Worm (Caenorhabditis elegans) whole organism, L3 larva: ENCODE results near the gene C01G12.9.

Experiments used
- R02D3.7 ChIP-seq: fragments of 150-350 bp; optimal IDR thresholded peaks from 2 replicates; lab custom pipeline; 2014; ENCODE audit warnings: missing biosample characterization, missing genetic modification characterization
- ZK546.5 ChIP-seq: sonication (generic microtip); optimal IDR thresholded peaks from 2 replicates; lab custom pipeline; 2017; ENCODE audit warnings: missing biosample characterization, missing genetic modification characterization
- aly-2 ChIP-seq: fragments of 150-350 bp; optimal IDR thresholded peaks from 2 replicates; lab custom pipeline; 2014; ENCODE audit warnings: missing biosample characterization, missing genetic modification characterization
- ama-1 ChIP-seq: fragments of 150-350 bp; optimal IDR thresholded peaks from 2 replicates; lab custom pipeline; 2018
- ceh-16 ChIP-seq: sonication (generic microtip); optimal IDR thresholded peaks from 2 replicates; lab custom pipeline; 2017; ENCODE audit warnings: missing biosample characterization, missing genetic modification characterization
- ceh-28 ChIP-seq: fragments of 150-350 bp; optimal IDR thresholded peaks from 2 replicates; lab custom pipeline; 2014; ENCODE audit warnings: missing biosample characterization, missing genetic modification reagents, missing genetic modification characterization
- ceh-9 ChIP-seq: sonication (generic microtip); optimal IDR thresholded peaks from 2 replicates; lab custom pipeline; 2018; ENCODE audit warnings: missing biosample characterization, missing genetic modification characterization
- elt-1 ChIP-seq: fragments of 150-350 bp; optimal IDR thresholded peaks from 2 replicates; lab custom pipeline; 2014; ENCODE audit warnings: missing biosample characterization, missing genetic modification characterization
- elt-2 ChIP-seq: sonication (generic microtip); optimal IDR thresholded peaks from 2 replicates; lab custom pipeline; 2016; ENCODE audit warnings: missing genetic modification reagents, mild to moderate bottlenecking, missing genetic modification characterization, missing compliant biosample characterization
- fkh-10 ChIP-seq: sonication (generic microtip); optimal IDR thresholded peaks from 2 replicates; lab custom pipeline; 2017; ENCODE audit warnings: missing biosample characterization, missing genetic modification reagents, missing genetic modification characterization
- fkh-2 ChIP-seq: fragments of 150-350 bp; optimal IDR thresholded peaks from 2 replicates; lab custom pipeline; 2014; ENCODE audit warnings: missing biosample characterization, missing genetic modification reagents, missing genetic modification characterization
- fos-1 ChIP-seq: fragments of 150-350 bp; optimal IDR thresholded peaks from 2 replicates; lab custom pipeline; 2014; ENCODE audit warnings: missing biosample characterization, missing genetic modification characterization
- hmg-11 ChIP-seq: sonication (generic microtip); optimal IDR thresholded peaks from 2 replicates; lab custom pipeline; 2016; ENCODE audit warnings: missing genetic modification characterization, missing compliant biosample characterization
- lin-39 ChIP-seq: fragments of 150-350 bp; optimal IDR thresholded peaks from 2 replicates; lab custom pipeline; 2018; ENCODE audit warnings: missing biosample characterization, missing genetic modification reagents, missing genetic modification characterization
- lsy-12 ChIP-seq: sonication (generic microtip); optimal IDR thresholded peaks from 2 replicates; lab custom pipeline; 2016; ENCODE audit warnings: mild to moderate bottlenecking, missing genetic modification characterization, missing compliant biosample characterization
- mml-1 ChIP-seq: fragments of 150-350 bp; sonication (generic microtip); optimal IDR thresholded peaks from 3 replicates; lab custom pipeline; 2014; ENCODE audit warnings: missing biosample characterization, missing genetic modification characterization
- nfya-1 ChIP-seq: sonication (generic microtip); optimal IDR thresholded peaks from 2 replicates; lab custom pipeline; 2017; ENCODE audit warnings: missing genetic modification characterization, mild to moderate bottlenecking, missing compliant biosample characterization, antibody characterized with exemption, moderate library complexity; ENCODE audit not compliant: insufficient read depth
- nhr-11 ChIP-seq: fragments of 150-350 bp; optimal IDR thresholded peaks from 2 replicates; lab custom pipeline; 2014; ENCODE audit warnings: missing biosample characterization, missing genetic modification characterization
- nhr-12 ChIP-seq: fragments of 150-350 bp; optimal IDR thresholded peaks from 2 replicates; lab custom pipeline; 2014; ENCODE audit warnings: missing biosample characterization, missing genetic modification characterization
- nhr-23 ChIP-seq: fragments of 150-350 bp; optimal IDR thresholded peaks from 2 replicates; lab custom pipeline; 2014; ENCODE audit warnings: missing biosample characterization, missing genetic modification reagents, missing genetic modification characterization
- nhr-43 ChIP-seq: sonication (generic microtip); optimal IDR thresholded peaks from 2 replicates; lab custom pipeline; 2016; ENCODE audit warnings: mild to moderate bottlenecking, missing genetic modification characterization, missing compliant biosample characterization; ENCODE audit not compliant: poor library complexity, severe bottlenecking
- nhr-67 ChIP-seq: fragments of 150-350 bp; optimal IDR thresholded peaks from 2 replicates; lab custom pipeline; 2014; ENCODE audit warnings: missing biosample characterization, missing genetic modification characterization
- nhr-77 ChIP-seq: fragments of 150-350 bp; optimal IDR thresholded peaks from 2 replicates; lab custom pipeline; 2014; ENCODE audit warnings: missing biosample characterization, missing genetic modification characterization
- pha-4 ChIP-seq: fragments of 150-350 bp; optimal IDR thresholded peaks from 2 replicates; lab custom pipeline; 2014; ENCODE audit warnings: missing biosample characterization, missing genetic modification reagents, missing genetic modification characterization
- pqm-1 ChIP-seq: fragments of 150-350 bp; optimal IDR thresholded peaks from 2 replicates; lab custom pipeline; 2017; ENCODE audit warnings: missing biosample characterization, missing genetic modification characterization, inconsistent platforms
- skn-1 ChIP-seq: fragments of 150-350 bp; optimal IDR thresholded peaks from 2 replicates; lab custom pipeline; 2014; ENCODE audit warnings: missing biosample characterization, missing genetic modification characterization
- snpc-4 ChIP-seq: fragments of 150-350 bp; optimal IDR thresholded peaks from 2 replicates; lab custom pipeline; 2014; ENCODE audit warnings: missing biosample characterization, missing genetic modification characterization
- tbx-2 ChIP-seq: sonication (generic microtip); optimal IDR thresholded peaks from 2 replicates; lab custom pipeline; 2016; ENCODE audit warnings: mild to moderate bottlenecking, missing genetic modification characterization, missing compliant biosample characterization
- ztf-4 ChIP-seq: fragments of 150-350 bp; optimal IDR thresholded peaks from 2 replicates; lab custom pipeline; 2014; ENCODE audit warnings: missing biosample characterization, missing genetic modification characterization

The C01G12.9 gene

DNA sequence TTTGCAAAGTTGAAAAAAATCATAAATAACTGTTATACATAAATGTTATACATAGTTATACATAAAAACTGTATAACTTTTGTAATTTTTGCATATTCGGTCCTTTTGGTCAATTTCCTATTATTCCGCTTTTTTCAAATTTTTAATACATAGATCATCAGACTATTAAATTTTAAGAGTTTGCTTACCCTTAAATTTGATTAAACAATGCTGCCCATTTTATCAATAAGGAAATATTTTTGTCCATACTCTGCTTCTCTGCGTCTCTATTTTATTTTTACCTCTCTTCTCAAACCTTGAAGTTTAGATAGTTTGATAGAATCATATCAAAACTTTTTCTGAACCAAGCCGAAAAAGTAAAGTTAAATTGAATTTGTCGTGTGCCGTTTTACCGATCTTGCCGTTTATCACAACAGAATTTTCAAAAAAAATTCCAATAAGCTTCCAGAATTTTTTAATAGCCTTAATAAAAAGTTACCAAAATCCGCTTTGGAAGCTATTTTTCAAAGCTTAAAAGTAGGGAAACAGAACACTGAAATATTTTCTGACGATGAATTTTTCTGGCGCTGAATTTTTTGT lies 20.6 kb downstream of the C01G12.9 start:
- TF ChIP-seq ZK546.5 (no peak), ceh-28 (no peak), elt-2 (no peak), tbx-2 (no peak), pha-4 (peak; percentile 58), ama-1 (peak; percentile 75), fkh-10 (no peak), nhr-77 (tag; lab: Kevin White, UChicago) (no peak), pqm-1 (tag; lab: Kevin White, UChicago) (peak; percentile 35)

DNA sequence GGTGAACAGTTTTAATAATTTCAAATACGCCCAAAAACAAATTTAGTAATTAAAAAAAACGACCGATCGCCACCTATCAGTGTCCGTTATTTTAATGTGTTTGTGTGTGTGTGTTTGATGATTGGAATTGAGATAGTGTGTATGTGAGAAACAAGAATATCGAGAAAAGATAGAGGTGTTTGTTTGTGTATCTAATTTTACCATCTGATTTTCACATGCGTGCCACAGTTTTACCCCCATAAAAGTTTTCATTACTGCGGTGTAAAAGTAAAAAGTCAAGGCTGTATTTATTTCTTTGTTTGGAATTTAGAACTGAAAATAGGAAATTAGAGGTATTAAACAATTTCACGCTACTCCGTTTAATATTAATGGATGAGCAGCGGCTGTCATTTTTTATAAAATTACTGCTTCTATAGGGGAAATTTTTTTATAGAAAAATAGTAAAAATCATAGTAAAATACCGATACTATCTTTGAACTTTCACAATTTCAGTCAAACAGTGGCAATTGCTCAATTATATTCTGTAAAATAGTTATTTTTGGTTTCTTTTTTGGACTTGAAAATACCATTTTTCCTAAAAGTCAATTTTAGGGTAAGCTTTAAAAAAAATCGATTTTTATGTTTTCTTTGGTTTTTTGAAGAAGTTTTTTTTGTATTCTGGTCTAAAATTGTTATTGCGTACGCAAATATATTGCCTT lies 21.3 kb downstream of the C01G12.9 start:
- TF ChIP-seq mml-1 (tag; lab: Kevin White, UChicago) (peak; percentile 9), nhr-11 (tag; lab: Kevin White, UChicago) (no peak), fos-1 (tag; lab: Kevin White, UChicago) (no peak), tbx-2 (no peak), elt-2 (peak; percentile 39), ceh-9 (tag; lab: Kevin White, UChicago) (no peak), nhr-23 (tag; lab: Kevin White, UChicago) (peak; percentile 28), ama-1 (peak; percentile 78), pqm-1 (tag; lab: Kevin White, UChicago) (peak; percentile 63), nhr-43 (peak; percentile 48), skn-1 (tag; lab: Kevin White, UChicago) (no peak), fkh-2 (tag; lab: Kevin White, UChicago) (no peak), nfya-1 (tag; lab: Kevin White, UChicago) (peak; percentile 35), nhr-12 (tag; lab: Kevin White, UChicago) (no peak), hmg-11 (no peak), ZK546.5 (no peak), R02D3.7 (no peak), elt-1 (tag; lab: Kevin White, UChicago) (peak; percentile 48), snpc-4 (tag; lab: Kevin White, UChicago) (no peak), pha-4 (peak; percentile 47), nhr-77 (tag; lab: Kevin White, UChicago) (no peak), nhr-67 (tag; lab: Kevin White, UChicago) (no peak)
- TF ChIP-seq, all 47 proteins: peak for 9

DNA sequence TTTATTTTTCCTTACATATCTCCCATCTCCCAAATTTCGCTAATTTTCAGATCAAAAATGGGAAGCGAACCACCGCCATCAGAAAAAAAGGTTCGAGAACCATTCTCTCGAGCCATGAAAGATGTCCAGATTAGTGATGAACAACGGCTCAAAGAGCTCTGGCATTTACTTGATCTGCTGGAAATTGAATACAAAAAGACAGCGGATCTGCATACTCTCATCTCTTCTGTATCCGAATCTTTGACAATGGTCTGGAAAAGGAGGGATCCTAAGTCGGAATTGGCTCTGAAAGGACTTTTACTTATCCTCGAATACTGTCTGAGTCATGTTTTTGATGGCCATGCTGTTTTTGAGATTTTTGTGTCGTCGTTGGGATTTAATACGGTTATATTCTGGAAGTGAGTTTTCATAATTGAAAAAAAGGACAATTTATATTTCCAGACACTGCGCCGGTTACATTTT lies 22.1 kb downstream of the C01G12.9 start, which contains the start of gene tps-2:
tps-2 (plus strand) TSS at position 51 of the 462 bp plus-strand sequence.
- no peak for TF ChIP-seq aly-2 (tag; lab: Kevin White, UChicago)
- peak; percentile 92 for TF ChIP-seq ama-1
- TF ChIP-seq nfya-1 (tag; lab: Kevin White, UChicago), result peak; percentile 13

DNA sequence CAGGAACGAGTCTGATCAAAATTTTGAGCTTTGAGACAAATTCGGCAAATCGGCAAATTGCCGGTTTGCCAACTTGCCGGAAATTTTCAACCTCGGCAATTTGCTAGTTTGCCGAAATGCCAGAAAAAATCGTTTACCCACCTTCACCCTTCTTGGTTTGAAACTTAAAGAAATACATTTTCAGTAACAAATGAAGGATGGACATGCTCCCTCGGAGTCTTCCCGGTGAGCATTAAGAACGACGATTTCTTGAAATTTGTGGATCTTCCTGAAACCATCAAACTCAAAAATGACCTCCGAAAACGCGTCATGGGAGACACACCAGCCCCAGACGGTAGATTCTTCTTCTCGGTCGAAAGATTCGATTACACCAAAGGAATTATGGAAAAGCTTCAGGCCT lies 23.9 kb downstream of the C01G12.9 start:
- TF ChIP-seq ama-1, result peak; percentile 58
- no peak for TF ChIP-seq ztf-4 (tag; lab: Kevin White, UChicago)
- peak; percentile 18 for TF ChIP-seq elt-2
- TF ChIP-seq, all 47 proteins: peak for 2

DNA sequence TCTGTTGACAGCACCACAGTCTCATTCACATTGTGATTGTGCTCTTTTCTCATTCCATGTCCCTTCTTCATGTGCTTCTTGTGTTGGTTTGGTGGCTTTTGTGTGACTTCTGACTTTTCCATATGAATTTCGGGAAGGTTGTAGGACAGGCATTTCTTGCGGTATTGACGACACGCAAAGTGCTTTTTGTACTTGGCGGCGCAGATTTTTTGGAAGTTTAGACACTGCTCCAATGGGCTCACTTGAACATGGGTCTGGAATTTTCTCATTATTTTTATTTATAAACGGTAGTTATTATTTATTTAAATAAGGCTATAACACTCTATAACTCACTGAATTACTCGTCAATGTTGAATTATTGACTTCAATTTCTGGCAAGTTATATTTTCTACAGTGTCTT lies 25.4 kb downstream of the C01G12.9 start:
- TF ChIP-seq tbx-2, result no peak
- no peak for TF ChIP-seq nfya-1 (tag; lab: Kevin White, UChicago)
- no peak for TF ChIP-seq lin-39 (tag; lab: Kevin White, UChicago)
- no peak for TF ChIP-seq fos-1 (tag; lab: Kevin White, UChicago)
- TF ChIP-seq fkh-2 (tag; lab: Kevin White, UChicago), result no peak
- TF ChIP-seq nhr-12 (tag; lab: Kevin White, UChicago), result no peak

DNA sequence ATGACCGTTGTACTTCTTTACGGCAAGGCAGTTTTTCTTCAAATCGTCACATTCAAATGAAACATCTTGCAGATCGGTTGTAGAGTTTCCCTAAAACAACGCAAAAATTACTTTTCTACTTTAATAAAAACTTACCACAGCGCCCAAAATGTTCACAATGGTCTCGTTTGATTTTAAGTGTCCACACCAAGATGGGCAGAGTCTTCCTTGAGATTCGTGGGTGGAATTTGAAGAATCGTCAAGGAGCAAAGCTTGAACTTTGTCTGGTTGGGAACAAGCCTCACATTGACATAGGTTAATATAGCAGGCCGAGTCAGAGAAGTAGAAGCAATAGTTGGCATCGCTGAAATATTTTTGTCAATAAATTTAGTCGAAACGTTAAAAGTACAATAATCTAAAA lies 26.2 kb downstream of the C01G12.9 start:
- TF ChIP-seq ztf-4 (tag; lab: Kevin White, UChicago) (peak; percentile 52), lsy-12 (peak; percentile 4), fkh-2 (tag; lab: Kevin White, UChicago) (no peak), ama-1 (peak; percentile 84)
- TF ChIP-seq, all 47 proteins: peak for 3

DNA sequence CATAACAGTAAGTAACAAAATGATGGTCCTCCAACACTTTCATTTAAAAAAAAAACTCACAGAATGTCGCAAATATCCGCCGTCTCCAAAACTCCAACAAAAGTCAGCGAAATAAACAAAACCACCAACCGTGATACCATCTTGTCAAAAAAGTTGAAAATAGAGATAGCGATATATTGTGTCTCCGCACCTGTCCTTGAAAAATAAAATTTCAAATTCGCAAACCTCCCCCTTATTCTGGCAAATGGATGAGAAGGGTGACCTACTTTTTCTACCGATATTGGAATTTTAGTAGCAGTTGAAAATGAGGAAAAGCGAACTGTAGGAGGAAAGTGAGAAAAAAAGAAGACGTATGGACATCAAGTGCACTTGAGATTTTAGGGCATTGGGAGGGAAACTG lies 26.7 kb downstream of the C01G12.9 start, which contains the start of gene F19H8.2:
F19H8.2 (minus strand) TSS at position 391 of the 400 bp plus-strand sequence.
- TF ChIP-seq nhr-23 (tag; lab: Kevin White, UChicago) (peak; percentile 18), ceh-28 (no peak), ama-1 (peak; percentile 71), ceh-16 (tag; lab: Kevin White, UChicago) (no peak), elt-1 (tag; lab: Kevin White, UChicago) (peak; percentile 50), ZK546.5 (no peak), ztf-4 (tag; lab: Kevin White, UChicago) (no peak)
